Fruit fly (Drosophila melanogaster) whole organism, pupa: Measurements from ENCODE around the gene Ugt36F1.

Experiments
- CG12605 ChIP-seq: fragments of 200-800 bp; sonication (Bioruptor generic); IDR thresholded peaks from 2 replicates; pipeline ENCODE4 v1.3.6; 2022; ENCODE audit warnings: missing biosample characterization, missing genetic modification characterization
- CG8301 ChIP-seq: fragments of 200-800 bp; sonication (Bioruptor generic); optimal IDR thresholded peaks from 2 replicates; lab custom pipeline; 2018; ENCODE audit warnings: missing biosample characterization, mild to moderate bottlenecking, missing genetic modification characterization
- Ets98B ChIP-seq: fragments of 200-800 bp; sonication (Bioruptor generic); IDR thresholded peaks from 2 replicates; pipeline ENCODE4 v1.3.6; 2022; ENCODE audit warnings: missing biosample characterization, missing genetic modification characterization
- Snoo ChIP-seq: fragments of 200-800 bp; sonication (Bioruptor generic); optimal IDR thresholded peaks from 3 replicates; lab custom pipeline; 2017; ENCODE audit warnings: missing biosample characterization, mild to moderate bottlenecking, missing genetic modification characterization, inconsistent platforms

DNA sequence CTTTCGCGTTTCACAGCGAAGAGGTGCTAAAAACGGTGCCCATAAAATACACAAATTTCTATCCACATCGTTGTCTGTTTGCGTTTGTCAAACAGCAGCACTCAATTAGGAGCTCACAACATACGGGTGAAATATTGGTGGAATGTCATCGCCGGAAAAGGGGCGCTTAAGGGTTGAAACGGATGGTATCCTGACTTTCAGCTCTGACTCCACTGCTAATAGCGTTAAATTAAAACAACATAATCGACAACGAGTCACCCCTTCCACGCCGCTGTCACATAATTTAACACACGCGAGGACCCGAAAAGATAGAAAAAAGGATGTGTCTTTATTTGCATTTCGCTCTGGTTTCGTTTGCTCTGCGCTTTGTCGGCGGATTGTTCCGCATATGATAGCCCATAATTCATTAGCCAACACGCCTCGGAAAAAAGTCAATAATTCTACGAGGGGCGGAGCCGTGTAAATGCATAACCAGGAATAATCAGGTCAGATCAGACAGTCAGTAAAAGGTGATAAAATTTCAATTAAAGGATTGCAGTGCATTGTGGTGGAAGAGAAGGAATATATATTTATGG, 34.0 kb upstream of the Ugt36F1 start:
- TF ChIP-seq CG8301 (tag; lab: Kevin White, UChicago) = no peak
- TF ChIP-seq Snoo (tag; lab: Kevin White, UChicago) = no peak
- TF ChIP-seq CG12605 (GFP tag; lab: Robert Waterston, UW) = no peak
- TF ChIP-seq Ets98B (GFP tag; lab: Robert Waterston, UW) = no peak
